Fruit fly (Drosophila melanogaster) whole organism, pupa: Measurements from ENCODE around the gene CG7156.

Source experiments
- CG10348 ChIP-seq: fragments of 200-800 bp; sonication (Bioruptor generic); IDR thresholded peaks from 2 replicates; pipeline ENCODE4 v1.3.6; 2022; ENCODE audit warnings: missing biosample characterization, missing genetic modification characterization
- CG12605 ChIP-seq: fragments of 200-800 bp; sonication (Bioruptor generic); IDR thresholded peaks from 2 replicates; pipeline ENCODE4 v1.3.6; 2022; ENCODE audit warnings: missing biosample characterization, missing genetic modification characterization
- CG13204 ChIP-seq: fragments of 200-800 bp; sonication (Bioruptor generic); optimal IDR thresholded peaks from 2 replicates; lab custom pipeline; 2018; ENCODE audit warnings: missing biosample characterization, mild to moderate bottlenecking, missing genetic modification characterization, moderate library complexity
- CG14655 ChIP-seq: fragments of 200-800 bp; sonication (Bioruptor generic); optimal IDR thresholded peaks from 3 replicates; lab custom pipeline; 2017; ENCODE audit warnings: mild to moderate bottlenecking, missing biosample characterization, missing genetic modification reagents, missing genetic modification characterization
- CG15710 ChIP-seq: fragments of 200-800 bp; sonication (Bioruptor generic); optimal IDR thresholded peaks from 2 replicates; lab custom pipeline; 2018; ENCODE audit warnings: missing biosample characterization, mild to moderate bottlenecking, missing genetic modification characterization, moderate library complexity
- CG17806 ChIP-seq: fragments of 200-800 bp; sonication (Bioruptor generic); optimal IDR thresholded peaks from 2 replicates; lab custom pipeline; 2018; ENCODE audit warnings: missing biosample characterization, mild to moderate bottlenecking, missing genetic modification characterization, moderate library complexity
- CG32121 ChIP-seq: fragments of 200-800 bp; sonication (Bioruptor generic); IDR thresholded peaks from 2 replicates; pipeline ENCODE4 v1.3.6; 2022; ENCODE audit warnings: missing biosample characterization, missing genetic modification characterization
- CG34367 ChIP-seq: fragments of 200-800 bp; sonication (Bioruptor generic); optimal IDR thresholded peaks from 2 replicates; lab custom pipeline; 2018; ENCODE audit warnings: missing biosample characterization, mild to moderate bottlenecking, missing genetic modification characterization
- CG4496 ChIP-seq: fragments of 200-800 bp; sonication (Bioruptor generic); IDR thresholded peaks from 3 replicates; pipeline ENCODE4 v1.3.6; 2022; ENCODE audit warnings: missing biosample characterization, missing genetic modification characterization
- CG8159 ChIP-seq: fragments of 200-800 bp; sonication (Bioruptor generic); optimal IDR thresholded peaks from 3 replicates; lab custom pipeline; 2018; ENCODE audit warnings: missing biosample characterization, mild to moderate bottlenecking, missing genetic modification characterization, moderate library complexity
- CG8301 ChIP-seq: fragments of 200-800 bp; sonication (Bioruptor generic); optimal IDR thresholded peaks from 2 replicates; lab custom pipeline; 2018; ENCODE audit warnings: missing biosample characterization, mild to moderate bottlenecking, missing genetic modification characterization
- CG9948 ChIP-seq: fragments of 200-800 bp; sonication (Bioruptor generic); optimal IDR thresholded peaks from 2 replicates; lab custom pipeline; 2018; ENCODE audit warnings: missing biosample characterization, mild to moderate bottlenecking, missing genetic modification characterization, moderate library complexity
- D1 ChIP-seq: fragments of 200-800 bp; sonication (Bioruptor generic); optimal IDR thresholded peaks from 2 replicates; lab custom pipeline; 2018; ENCODE audit warnings: missing biosample characterization, mild to moderate bottlenecking, missing genetic modification characterization, moderate library complexity
- EcR ChIP-seq: fragments of 200-800 bp; sonication (Bioruptor generic); optimal IDR thresholded peaks from 3 replicates; lab custom pipeline; 2019; ENCODE audit warnings: missing biosample characterization, missing genetic modification characterization, mild to moderate bottlenecking, moderate library complexity, missing genetic modification reagents
- Ets98B ChIP-seq: fragments of 200-800 bp; sonication (Bioruptor generic); IDR thresholded peaks from 2 replicates; pipeline ENCODE4 v1.3.6; 2022; ENCODE audit warnings: missing biosample characterization, missing genetic modification characterization
- Pif1A ChIP-seq: fragments of 200-800 bp; sonication (Bioruptor generic); optimal IDR thresholded peaks from 3 replicates; lab custom pipeline; 2016; ENCODE audit warnings: missing biosample characterization, missing genetic modification characterization
- Pif1B ChIP-seq: fragments of 200-800 bp; sonication (Bioruptor generic); optimal IDR thresholded peaks from 3 replicates; lab custom pipeline; 2016; ENCODE audit warnings: missing biosample characterization, missing genetic modification characterization
- Snoo ChIP-seq: fragments of 200-800 bp; sonication (Bioruptor generic); optimal IDR thresholded peaks from 3 replicates; lab custom pipeline; 2017; ENCODE audit warnings: missing biosample characterization, mild to moderate bottlenecking, missing genetic modification characterization, inconsistent platforms
- fd96Ca ChIP-seq: fragments of 200-800 bp; sonication (Bioruptor generic); IDR thresholded peaks from 3 replicates; pipeline ENCODE4 v1.3.6; 2022; ENCODE audit warnings: missing biosample characterization, missing genetic modification characterization
- gl ChIP-seq: fragments of 200-800 bp; sonication (Bioruptor generic); optimal IDR thresholded peaks from 2 replicates; lab custom pipeline; 2018; ENCODE audit warnings: missing biosample characterization, mild to moderate bottlenecking, missing genetic modification characterization
- rn ChIP-seq: fragments of 200-800 bp; sonication (Bioruptor generic); IDR thresholded peaks from 2 replicates; pipeline ENCODE4 v1.3.6; 2022; ENCODE audit warnings: missing biosample characterization, missing genetic modification characterization

The CG7156 gene

DNA sequence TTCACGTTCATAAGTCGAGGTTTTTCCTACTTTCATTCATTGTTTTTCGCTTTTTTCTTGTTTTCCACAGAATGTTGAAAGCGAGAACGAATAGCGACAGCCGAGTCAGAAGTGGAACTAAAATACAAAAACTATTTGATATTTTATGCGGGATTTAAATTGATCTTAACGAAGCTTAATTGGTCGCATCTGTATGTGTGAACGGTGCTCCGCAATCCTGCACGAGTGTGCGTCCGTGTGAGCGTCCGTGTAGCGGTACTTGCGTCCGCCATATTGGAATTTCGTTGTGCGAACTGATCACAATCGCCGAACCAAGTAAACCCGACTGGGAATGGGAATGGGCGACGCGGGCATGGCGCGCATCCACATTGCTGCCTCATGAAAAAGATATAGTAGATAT is 9.8 kb downstream of the CG7156 start:
- TF ChIP-seq CG12605 (GFP tag; lab: Robert Waterston, UW) (no peak), CG32121 (GFP tag; lab: Robert Waterston, UW) (no peak), CG15710 (tag; lab: Kevin White, UChicago) (no peak), fd96Ca (GFP tag; lab: Robert Waterston, UW) (no peak), CG13204 (GFP tag; lab: Kevin White, UChicago) (no peak), CG8301 (no peak), Pif1A (GFP tag; lab: Kevin White, UChicago) (no peak), Snoo (tag; lab: Kevin White, UChicago) (no peak), CG14655 (GFP tag; lab: Kevin White, UChicago) (no peak), CG34367 (tag; lab: Kevin White, UChicago) (no peak), CG4496 (GFP tag; lab: Robert Waterston, UW) (no peak), rn (GFP tag; lab: Robert Waterston, UW) (no peak), gl (tag; lab: Kevin White, UChicago) (no peak), CG10348 (GFP tag; lab: Robert Waterston, UW) (no peak), Ets98B (GFP tag; lab: Robert Waterston, UW) (no peak), Pif1B (GFP tag; lab: Kevin White, UChicago) (no peak), EcR (GFP tag; lab: Kevin White, UChicago) (no peak)

DNA sequence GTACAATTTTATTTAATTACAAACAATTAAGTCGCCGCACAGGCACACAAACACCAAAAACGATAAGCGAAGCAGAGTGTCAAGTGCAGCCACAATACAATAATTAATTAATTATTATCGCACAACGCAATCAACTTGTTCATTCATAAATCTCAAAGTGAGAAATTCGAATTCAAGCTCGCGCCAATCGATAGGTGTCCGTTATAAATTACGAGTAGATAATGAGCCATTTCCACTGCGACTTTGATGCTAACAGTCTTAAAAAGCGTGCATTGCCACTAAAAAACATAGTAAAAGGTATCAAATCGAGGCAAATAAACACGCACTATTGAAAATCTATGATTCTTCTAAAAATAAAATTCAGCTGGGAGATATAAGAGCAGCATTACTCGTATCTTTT is 11.7 kb downstream of the CG7156 start:
- TF ChIP-seq CG15710 (tag; lab: Kevin White, UChicago) (no peak), CG13204 (GFP tag; lab: Kevin White, UChicago) (no peak), fd96Ca (GFP tag; lab: Robert Waterston, UW) (no peak), Ets98B (GFP tag; lab: Robert Waterston, UW) (no peak), CG10348 (GFP tag; lab: Robert Waterston, UW) (no peak), CG8301 (no peak), CG8159 (tag; lab: Kevin White, UChicago) (no peak), CG12605 (GFP tag; lab: Robert Waterston, UW) (no peak), gl (tag; lab: Kevin White, UChicago) (no peak), CG14655 (GFP tag; lab: Kevin White, UChicago) (no peak), CG34367 (tag; lab: Kevin White, UChicago) (no peak), EcR (GFP tag; lab: Kevin White, UChicago) (no peak), rn (GFP tag; lab: Robert Waterston, UW) (no peak), Pif1A (GFP tag; lab: Kevin White, UChicago) (no peak), D1 (tag; lab: Kevin White, UChicago) (no peak)

DNA sequence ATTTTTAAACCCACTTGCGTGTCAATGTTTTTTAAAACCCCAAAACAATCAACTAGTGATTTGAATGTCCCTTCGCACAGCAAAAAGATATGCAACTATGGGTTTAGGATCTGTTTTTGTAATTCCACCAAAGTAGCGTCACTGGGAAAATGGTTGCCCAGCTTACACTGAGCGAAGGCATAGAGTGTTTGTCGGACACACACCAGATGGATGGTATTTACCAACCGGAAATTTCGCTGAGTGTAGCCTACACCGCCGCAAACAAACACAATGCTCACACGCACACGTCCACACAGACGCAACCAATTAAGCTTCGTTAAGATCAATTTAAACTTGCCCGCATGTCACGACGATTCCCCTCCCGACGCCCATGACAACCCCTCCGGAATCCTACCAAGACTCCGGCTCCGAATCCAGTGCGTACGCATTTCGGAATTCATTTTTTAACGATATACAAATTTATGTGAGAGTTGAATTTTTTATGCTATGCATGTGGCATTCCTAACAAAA is 13.2 kb downstream of the CG7156 start:
- TF ChIP-seq Ets98B (GFP tag; lab: Robert Waterston, UW) (peak; percentile 29; the same call in 1 of the 2 replicates), fd96Ca (GFP tag; lab: Robert Waterston, UW) (no peak), D1 (tag; lab: Kevin White, UChicago) (no peak), Pif1A (GFP tag; lab: Kevin White, UChicago) (no peak), Snoo (tag; lab: Kevin White, UChicago) (no peak)

DNA sequence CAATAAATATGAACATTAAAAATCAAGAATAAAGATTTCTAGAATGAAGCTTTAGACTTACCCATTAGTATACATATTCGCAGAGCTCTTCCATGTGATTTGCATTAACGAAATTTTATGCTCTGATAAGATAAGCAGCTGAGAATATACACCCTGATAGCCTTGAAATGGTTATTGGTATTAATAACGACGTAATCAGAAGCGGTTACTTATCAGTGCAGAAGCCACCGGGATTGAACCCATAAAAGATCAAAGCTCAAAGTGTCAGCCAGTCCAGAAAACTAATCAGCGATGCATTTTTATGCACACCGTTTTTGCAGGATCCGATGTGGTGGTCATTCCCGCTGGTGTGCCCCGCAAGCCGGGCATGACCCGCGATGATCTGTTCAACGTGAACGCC is 14.6 kb downstream of the CG7156 start:
- TF ChIP-seq CG8301 (no peak), D1 (tag; lab: Kevin White, UChicago) (no peak), Pif1B (GFP tag; lab: Kevin White, UChicago) (no peak), fd96Ca (GFP tag; lab: Robert Waterston, UW) (no peak), CG8159 (tag; lab: Kevin White, UChicago) (no peak), gl (tag; lab: Kevin White, UChicago) (no peak), CG10348 (GFP tag; lab: Robert Waterston, UW) (no peak), CG17806 (tag; lab: Kevin White, UChicago) (no peak), EcR (GFP tag; lab: Kevin White, UChicago) (no peak), CG13204 (GFP tag; lab: Kevin White, UChicago) (no peak), CG14655 (GFP tag; lab: Kevin White, UChicago) (no peak), CG9948 (tag; lab: Kevin White, UChicago) (no peak), Pif1A (GFP tag; lab: Kevin White, UChicago) (no peak), CG32121 (GFP tag; lab: Robert Waterston, UW) (no peak), CG15710 (tag; lab: Kevin White, UChicago) (no peak), rn (GFP tag; lab: Robert Waterston, UW) (no peak), Ets98B (GFP tag; lab: Robert Waterston, UW) (no peak), CG4496 (GFP tag; lab: Robert Waterston, UW) (no peak), CG12605 (GFP tag; lab: Robert Waterston, UW) (no peak)

DNA sequence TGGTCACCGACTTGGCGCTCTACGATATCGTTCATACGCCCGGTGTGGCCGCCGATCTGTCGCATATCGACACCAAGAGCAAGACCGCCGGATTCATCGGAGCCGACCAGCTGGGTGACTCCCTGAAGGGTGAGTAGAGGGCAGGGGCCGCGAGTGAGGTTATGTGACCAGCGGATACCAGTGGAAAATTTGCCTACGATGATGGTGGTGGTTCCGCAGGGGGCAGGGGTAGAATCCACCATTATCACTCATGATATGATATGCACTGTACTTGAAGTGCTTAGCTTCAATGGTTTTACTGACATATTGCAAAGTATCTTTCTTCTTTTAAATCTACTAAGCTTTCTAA is 15.2 kb downstream of the CG7156 start:
- TF ChIP-seq CG4496 (GFP tag; lab: Robert Waterston, UW) (peak; percentile 24; the same call in 2 of the 3 replicates), EcR (GFP tag; lab: Kevin White, UChicago) (peak; percentile 73), CG32121 (GFP tag; lab: Robert Waterston, UW) (0 out of 2 replicates have a peak, but pooled peaks have one; percentile 25), Ets98B (GFP tag; lab: Robert Waterston, UW) (no peak)
